Fruit fly (Drosophila melanogaster) whole organism, embryonic: ENCODE data around the gene CROT.

Experiments
- CG6272 ChIP-seq: fragments of 200-800 bp; sonication (Bioruptor generic); IDR thresholded peaks from 2 replicates; pipeline ENCODE4 v1.3.6; 2022; ENCODE audit warnings: missing biosample characterization, missing genetic modification characterization
- CG8478 ChIP-seq: fragments of >200 bp; optimal IDR thresholded peaks from 2 replicates; lab custom pipeline; 2018
- gro ChIP-seq: fragments of 200-800 bp; sonication (Bioruptor generic); optimal IDR thresholded peaks from 2 replicates; lab custom pipeline; 2016; ENCODE audit warnings: missing biosample characterization, missing genetic modification characterization
- mam ChIP-seq: fragments of 200-800 bp; sonication (Bioruptor generic); optimal IDR thresholded peaks from 3 replicates; lab custom pipeline; 2016; ENCODE audit warnings: missing biosample characterization, missing genetic modification characterization
- sens-2 ChIP-seq: fragments of 200-800 bp; sonication (Bioruptor generic); IDR thresholded peaks from 2 replicates; pipeline ENCODE4 v1.3.6; 2022; ENCODE audit warnings: missing biosample characterization, missing genetic modification characterization
- unc-4 ChIP-seq: fragments of 200-800 bp; sonication (Bioruptor generic); IDR thresholded peaks from 2 replicates; pipeline ENCODE4 v1.3.6; 2022; ENCODE audit warnings: missing biosample characterization, missing genetic modification characterization; ENCODE audit not compliant: partially characterized antibody

DNA sequence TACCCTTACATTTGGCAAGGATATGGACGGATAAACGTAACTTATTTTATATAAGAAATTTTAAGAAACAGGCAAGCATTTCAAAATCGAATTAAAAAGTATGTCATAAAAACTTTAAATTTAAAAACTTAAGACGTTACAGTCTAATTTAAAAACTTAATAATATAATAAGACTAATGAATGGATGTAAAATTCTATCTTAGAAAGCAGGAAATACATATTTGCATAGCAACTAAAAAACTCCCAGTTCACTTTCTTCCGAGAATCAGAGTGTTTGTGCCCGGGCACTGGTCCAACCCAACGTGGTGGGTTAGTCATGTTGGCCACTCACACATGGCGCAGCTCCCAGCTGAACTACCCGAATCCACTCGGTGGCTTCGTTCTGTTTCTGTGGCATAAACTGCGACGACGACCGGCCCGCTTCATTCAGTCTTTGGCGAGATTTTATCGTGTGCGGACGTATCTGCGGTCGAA lies 21.0 kb downstream of the CROT start, which contains the start of gene CG12880:
- TF ChIP-seq CG6272 (GFP tag; lab: Robert Waterston, UW), result no peak
- no peak for TF ChIP-seq CG8478
- no peak for TF ChIP-seq mam (GFP tag; lab: Kevin White, UChicago)
- TF ChIP-seq unc-4 (GFP tag; lab: Robert Waterston, UW), result no peak
- TF ChIP-seq sens-2, result no peak
- TF ChIP-seq gro, result no peak
